Fruit fly (Drosophila melanogaster): ENCODE measurements around the gene CG9784.

The CG9784 gene

dm6 chrX:16552567-16552966, 46.4 kb downstream of the CG9784 start (continued):
- no peak for TF ChIP-seq en (GFP tag; optimal IDR thresholded peaks at IDR 0.05)
- peak; percentile 36 for TF ChIP-seq CG13287 (GFP tag; IDR thresholded peaks at IDR 0.05; ENCODE audit: partially characterized antibody)
- peak; percentile 76 for TF ChIP-seq CG14441 (GFP tag; IDR thresholded peaks at IDR 0.05)
- peak; percentile 72 for TF ChIP-seq D19B (GFP tag; optimal IDR thresholded peaks at IDR 0.05)
- peak; percentile 83 for TF ChIP-seq HmgZ (tag; optimal IDR thresholded peaks at IDR 0.05)
- no peak for TF ChIP-seq yki (optimal IDR thresholded peaks at IDR 0.05)
- peak; percentile 85 for TF ChIP-seq tio (GFP tag; optimal IDR thresholded peaks at IDR 0.05)
- no peak for TF ChIP-seq cg (GFP tag; optimal IDR thresholded peaks at IDR 0.05)
- no peak for TF ChIP-seq klu (GFP tag; IDR thresholded peaks at IDR 0.05)
- peak; percentile 82 for TF ChIP-seq CG13296 (GFP tag; optimal IDR thresholded peaks at IDR 0.05)
- TF ChIP-seq CTCF (GFP tag; optimal IDR thresholded peaks at IDR 0.05), result peak; percentile 47
- TF ChIP-seq CG12104 (GFP tag; optimal IDR thresholded peaks at IDR 0.05), result peak; percentile 74
- peak; percentile 68 for TF ChIP-seq slou (GFP tag; optimal IDR thresholded peaks at IDR 0.05)
- TF ChIP-seq CG4730 (GFP tag; IDR thresholded peaks at IDR 0.05), result no peak
- TF ChIP-seq CG4424 (GFP tag; optimal IDR thresholded peaks at IDR 0.05), result peak; percentile 76
- TF ChIP-seq pros (GFP tag; optimal IDR thresholded peaks at IDR 0.05), result no peak
- no peak for TF ChIP-seq NC2α (GFP tag; optimal IDR thresholded peaks at IDR 0.05)
- TF ChIP-seq CG11085 (GFP tag; IDR thresholded peaks at IDR 0.05), result peak; percentile 56; the same call in 1 of the 2 replicates
- TF ChIP-seq Hmr (GFP tag; optimal IDR thresholded peaks at IDR 0.05), result peak; percentile 85
- peak; percentile 74 for TF ChIP-seq ems (GFP tag; optimal IDR thresholded peaks at IDR 0.05)
- no peak for TF ChIP-seq Dfd (GFP tag; optimal IDR thresholded peaks at IDR 0.05)
- TF ChIP-seq CG8281 (tag; optimal IDR thresholded peaks at IDR 0.05), result no peak
- TF ChIP-seq CG42726 (GFP tag; IDR thresholded peaks at IDR 0.05; ENCODE audit: partially characterized antibody), result no peak
- no peak for TF ChIP-seq CG14667 (GFP tag; IDR thresholded peaks at IDR 0.05)
- TF ChIP-seq gcm (GFP tag; optimal IDR thresholded peaks at IDR 0.05), result peak; percentile 72
- no peak for TF ChIP-seq sc (optimal IDR thresholded peaks at IDR 0.05)
- peak; percentile 74 for TF ChIP-seq sc (GFP tag; optimal IDR thresholded peaks at IDR 0.05)
- peak; percentile 40 for TF ChIP-seq HLH54F (GFP tag; optimal IDR thresholded peaks at IDR 0.05)
- no peak for TF ChIP-seq prd (optimal IDR thresholded peaks at IDR 0.05)
- TF ChIP-seq prd (GFP tag; IDR thresholded peaks at IDR 0.05), result peak; percentile 66; the same call in 2 of the 3 replicates
- TF ChIP-seq CG8290 (GFP tag; optimal IDR thresholded peaks at IDR 0.05), result no peak
- TF ChIP-seq CG8290 (tag; optimal IDR thresholded peaks at IDR 0.05), result peak in 1 of 2 experiments; percentile 67
- TF ChIP-seq CG12769 (tag; optimal IDR thresholded peaks at IDR 0.05), result peak; percentile 71
- peak in 1 of 2 experiments; percentile 32 for TF ChIP-seq insv (GFP tag; optimal IDR thresholded peaks at IDR 0.05)
- TF ChIP-seq Oli (tag; optimal IDR thresholded peaks at IDR 0.05), result peak; percentile 84
- TF ChIP-seq Hr3 (GFP tag; optimal IDR thresholded peaks at IDR 0.05), result peak; percentile 31
- TF ChIP-seq ewg (GFP tag; optimal IDR thresholded peaks at IDR 0.05), result peak; percentile 49
- TF ChIP-seq crp (GFP tag; optimal IDR thresholded peaks at IDR 0.05), result peak in 1 of 2 experiments; percentile 5
- TF ChIP-seq TFAM (GFP tag; optimal IDR thresholded peaks at IDR 0.05), result no peak
- TF ChIP-seq tup (GFP tag; optimal IDR thresholded peaks at IDR 0.05), result peak; percentile 17
- TF ChIP-seq CG11560 (tag; IDR thresholded peaks at IDR 0.05), result peak; percentile 56; the same call in 1 of the 3 replicates
- TF ChIP-seq salm (tag; optimal IDR thresholded peaks at IDR 0.05), result peak; percentile 76
- TF ChIP-seq nerfin-2 (GFP tag; IDR thresholded peaks at IDR 0.05; ENCODE audit: partially characterized antibody), result no peak
- TF ChIP-seq Rfx (GFP tag; IDR thresholded peaks at IDR 0.05), result peak; percentile 84
- TF ChIP-seq CG9727 (GFP tag; optimal IDR thresholded peaks at IDR 0.05), result peak; percentile 87
- TF ChIP-seq lab (GFP tag; optimal IDR thresholded peaks at IDR 0.05), result peak; percentile 89
- peak; percentile 87 for TF ChIP-seq Sox102F (GFP tag; optimal IDR thresholded peaks at IDR 0.05)
- TF ChIP-seq Med (GFP tag), result peak; percentile 94
- TF ChIP-seq CG13123 (GFP tag; optimal IDR thresholded peaks at IDR 0.05), result peak; percentile 46
- TF ChIP-seq Chrac-16 (GFP tag; optimal IDR thresholded peaks at IDR 0.05), result peak; percentile 79
- TF ChIP-seq CG9797 (GFP tag; optimal IDR thresholded peaks at IDR 0.05), result no peak
- TF ChIP-seq CG12744 (GFP tag; optimal IDR thresholded peaks at IDR 0.05), result peak; percentile 47
